Fruit fly (Drosophila melanogaster) whole organism, embryonic: Measurements from ENCODE around the gene Hr38.

Experiments
- Ada2b ChIP-seq: fragments of 200-800 bp; sonication (Bioruptor generic); IDR thresholded peaks from 2 replicates; pipeline ENCODE4 v1.3.6; 2022; ENCODE audit warnings: missing biosample characterization, missing genetic modification characterization
- Antp ChIP-seq: fragments of 200-800 bp; sonication (Bioruptor generic); optimal IDR thresholded peaks from 3 replicates; lab custom pipeline; 2016; ENCODE audit warnings: missing biosample characterization, missing genetic modification characterization
- CG11723 ChIP-seq: fragments of 200-800 bp; sonication (Bioruptor generic); optimal IDR thresholded peaks from 2 replicates; lab custom pipeline; 2017; ENCODE audit warnings: missing biosample characterization, mild to moderate bottlenecking, missing genetic modification characterization
- CG17912 ChIP-seq: fragments of 200-800 bp; sonication (Bioruptor generic); optimal IDR thresholded peaks from 2 replicates; lab custom pipeline; 2018; ENCODE audit warnings: missing biosample characterization, mild to moderate bottlenecking, missing genetic modification characterization
- CG18476 ChIP-seq: fragments of 200-800 bp; sonication (Bioruptor generic); optimal IDR thresholded peaks from 2 replicates; lab custom pipeline; 2016; ENCODE audit warnings: missing biosample characterization, mild to moderate bottlenecking, missing genetic modification characterization
- CG2202 ChIP-seq: fragments of 200-800 bp; sonication (Bioruptor generic); optimal IDR thresholded peaks from 2 replicates; lab custom pipeline; 2018; ENCODE audit warnings: missing biosample characterization, mild to moderate bottlenecking, missing genetic modification characterization
- CG34376 ChIP-seq: fragments of 200-800 bp; sonication (Bioruptor generic); optimal IDR thresholded peaks from 2 replicates; lab custom pipeline; 2018; ENCODE audit warnings: missing biosample characterization, mild to moderate bottlenecking, missing genetic modification characterization
- CG3847 ChIP-seq: fragments of 200-800 bp; sonication (Bioruptor generic); IDR thresholded peaks from 2 replicates; pipeline ENCODE4 v1.3.6; 2022; ENCODE audit warnings: missing biosample characterization, missing genetic modification characterization
- CG4730 ChIP-seq: fragments of 200-800 bp; sonication (Bioruptor generic); IDR thresholded peaks from 2 replicates; pipeline ENCODE4 v1.3.6; 2022; ENCODE audit warnings: missing biosample characterization, missing genetic modification characterization
- CG4820 ChIP-seq: fragments of 200-800 bp; sonication (Bioruptor generic); optimal IDR thresholded peaks from 3 replicates; lab custom pipeline; 2016; ENCODE audit warnings: missing biosample characterization, missing genetic modification characterization
- CG6854 ChIP-seq: fragments of 200-800 bp; sonication (Bioruptor generic); optimal IDR thresholded peaks from 3 replicates; lab custom pipeline; 2017; ENCODE audit warnings: missing biosample characterization, mild to moderate bottlenecking, missing genetic modification characterization
- CG7556 ChIP-seq: fragments of 200-800 bp; sonication (Bioruptor generic); optimal IDR thresholded peaks from 2 replicates; lab custom pipeline; 2017; ENCODE audit warnings: missing biosample characterization, mild to moderate bottlenecking, missing genetic modification characterization
- CG7786 ChIP-seq: fragments of 200-800 bp; sonication (Bioruptor generic); optimal IDR thresholded peaks from 2 replicates; lab custom pipeline; 2016; ENCODE audit warnings: missing biosample characterization, missing genetic modification characterization
- CG8290 ChIP-seq, 3 experiments: fragments of 200-800 bp; sonication (Bioruptor generic); optimal IDR thresholded peaks; 2 replicates each; lab custom pipeline; 2016 to 2019; ENCODE audit warnings: missing biosample characterization in 3 of 3, missing genetic modification characterization in 3 of 3, mild to moderate bottlenecking in 2 of 3, moderate library complexity in 1 of 3
- CG8765 ChIP-seq: fragments of 200-800 bp; sonication (Bioruptor generic); IDR thresholded peaks from 2 replicates; pipeline ENCODE4 v1.3.6; 2022; ENCODE audit warnings: missing biosample characterization, missing genetic modification characterization
- CG8944 ChIP-seq: fragments of 200-800 bp; sonication (Bioruptor generic); optimal IDR thresholded peaks from 3 replicates; lab custom pipeline; 2016; ENCODE audit warnings: missing biosample characterization, missing genetic modification characterization
- CG9437 ChIP-seq: fragments of 200-800 bp; sonication (Bioruptor generic); optimal IDR thresholded peaks from 2 replicates; lab custom pipeline; 2018; ENCODE audit warnings: missing biosample characterization, mild to moderate bottlenecking, missing genetic modification characterization
- Camta ChIP-seq: fragments of 200-800 bp; sonication (Bioruptor generic); optimal IDR thresholded peaks from 2 replicates; lab custom pipeline; 2016; ENCODE audit warnings: missing biosample characterization, missing genetic modification characterization
- Chrac-16 ChIP-seq: fragments of 200-800 bp; sonication (Bioruptor generic); optimal IDR thresholded peaks from 3 replicates; lab custom pipeline; 2016; ENCODE audit warnings: missing biosample characterization, missing genetic modification characterization
- D19A ChIP-seq: fragments of 200-800 bp; optimal IDR thresholded peaks from 3 replicates; lab custom pipeline; 2019; ENCODE audit warnings: missing biosample characterization, mild to moderate bottlenecking, missing genetic modification characterization, moderate library complexity
- Drgx ChIP-seq: fragments of 200-800 bp; sonication (Bioruptor generic); IDR thresholded peaks from 2 replicates; pipeline ENCODE4 v1.3.6; 2022; ENCODE audit warnings: missing biosample characterization, missing genetic modification characterization
- Gsc ChIP-seq: fragments of 200-800 bp; sonication (Bioruptor generic); IDR thresholded peaks from 2 replicates; pipeline ENCODE4 v1.3.6; 2022; ENCODE audit warnings: missing biosample characterization, missing genetic modification characterization
- Hand ChIP-seq: fragments of 200-800 bp; sonication (Bioruptor generic); optimal IDR thresholded peaks from 2 replicates; lab custom pipeline; 2017; ENCODE audit warnings: mild to moderate bottlenecking, missing biosample characterization, missing genetic modification reagents, missing genetic modification characterization
- MESR4 ChIP-seq: fragments of 200-800 bp; sonication (Bioruptor generic); optimal IDR thresholded peaks from 2 replicates; lab custom pipeline; 2018; ENCODE audit warnings: missing biosample characterization, mild to moderate bottlenecking, missing genetic modification characterization, moderate library complexity
- Nf-YA ChIP-seq: fragments of 200-800 bp; sonication (Bioruptor generic); IDR thresholded peaks from 2 replicates; pipeline ENCODE4 v1.3.6; 2022; ENCODE audit warnings: missing biosample characterization, missing genetic modification characterization
- Oaz ChIP-seq: fragments of 200-800 bp; sonication (Bioruptor generic); IDR thresholded peaks from 2 replicates; pipeline ENCODE4 v1.3.6; 2022; ENCODE audit warnings: missing biosample characterization, missing genetic modification characterization
- Oli ChIP-seq: fragments of 200-800 bp; sonication (Bioruptor generic); optimal IDR thresholded peaks from 2 replicates; lab custom pipeline; 2018; ENCODE audit warnings: missing biosample characterization, mild to moderate bottlenecking, missing genetic modification characterization, moderate library complexity
- Sin3A ChIP-seq: fragments of >200 bp; optimal IDR thresholded peaks from 2 replicates; lab custom pipeline; 2018
- Xbp1 ChIP-seq: fragments of 200-800 bp; sonication (Bioruptor generic); optimal IDR thresholded peaks from 3 replicates; lab custom pipeline; 2016; ENCODE audit warnings: missing biosample characterization, mild to moderate bottlenecking, missing genetic modification characterization
- Xrp1 ChIP-seq: fragments of 200-800 bp; sonication (Bioruptor generic); IDR thresholded peaks from 2 replicates; pipeline ENCODE4 v1.3.6; 2022; ENCODE audit warnings: missing biosample characterization, missing genetic modification characterization
- caup ChIP-seq: fragments of 200-800 bp; sonication (Bioruptor generic); optimal IDR thresholded peaks from 3 replicates; lab custom pipeline; 2017; ENCODE audit warnings: missing biosample characterization, mild to moderate bottlenecking, missing genetic modification characterization, moderate library complexity; ENCODE audit not compliant: severe bottlenecking
- chm ChIP-seq: fragments of 200-800 bp; sonication (Bioruptor generic); IDR thresholded peaks from 2 replicates; pipeline ENCODE4 v1.3.6; 2022; ENCODE audit warnings: missing biosample characterization, missing genetic modification characterization
- cwo ChIP-seq: fragments of 200-800 bp; sonication (Bioruptor generic); optimal IDR thresholded peaks from 3 replicates; lab custom pipeline; 2017; ENCODE audit warnings: missing biosample characterization, missing genetic modification characterization, mild to moderate bottlenecking, moderate library complexity, missing genetic modification reagents
- disco-r ChIP-seq: fragments of 200-800 bp; sonication (Bioruptor generic); optimal IDR thresholded peaks from 2 replicates; lab custom pipeline; 2016; ENCODE audit warnings: missing biosample characterization, missing genetic modification characterization
- emc ChIP-seq: fragments of 200-800 bp; sonication (Bioruptor generic); optimal IDR thresholded peaks from 2 replicates; lab custom pipeline; 2016; ENCODE audit warnings: missing biosample characterization, missing genetic modification characterization
- ems ChIP-seq: fragments of 200-800 bp; sonication (Bioruptor generic); optimal IDR thresholded peaks from 3 replicates; lab custom pipeline; 2016; ENCODE audit warnings: missing biosample characterization, missing genetic modification characterization
- en ChIP-seq: fragments of 200-800 bp; sonication (Bioruptor generic); optimal IDR thresholded peaks from 2 replicates; lab custom pipeline; 2016; ENCODE audit warnings: missing biosample characterization, missing genetic modification characterization
- exex ChIP-seq: fragments of 200-800 bp; sonication (Bioruptor generic); optimal IDR thresholded peaks from 4 replicates; lab custom pipeline; 2018; ENCODE audit warnings: missing biosample characterization, mild to moderate bottlenecking, missing genetic modification characterization, moderate library complexity
- gcm ChIP-seq: fragments of 200-800 bp; sonication (Bioruptor generic); optimal IDR thresholded peaks from 2 replicates; lab custom pipeline; 2019; ENCODE audit warnings: missing biosample characterization, mild to moderate bottlenecking, missing genetic modification characterization, moderate library complexity
- grau ChIP-seq: fragments of 200-800 bp; optimal IDR thresholded peaks from 3 replicates; lab custom pipeline; 2019; ENCODE audit warnings: missing biosample characterization, mild to moderate bottlenecking, missing genetic modification characterization, moderate library complexity
- lilli ChIP-seq: fragments of 200-800 bp; sonication (Bioruptor generic); optimal IDR thresholded peaks from 3 replicates; lab custom pipeline; 2016; ENCODE audit warnings: missing biosample characterization, missing genetic modification characterization
- lov ChIP-seq, 2 experiments: fragments of 200-800 bp in 1 of 2; fragments of >200 bp in 1 of 2; sonication (Bioruptor generic) in 1 of 2; IDR thresholded peaks in 1 of 2; optimal IDR thresholded peaks in 1 of 2; 2 replicates in 1 of 2; 3 replicates in 1 of 2; pipeline versions ENCODE4 v1.3.6 to Lab custom; 2017 to 2022; ENCODE audit warnings: missing biosample characterization in 1 of 2, missing genetic modification characterization in 1 of 2
- oc ChIP-seq: fragments of 200-800 bp; sonication (Bioruptor generic); optimal IDR thresholded peaks from 2 replicates; lab custom pipeline; 2018; ENCODE audit warnings: missing biosample characterization, mild to moderate bottlenecking, missing genetic modification characterization, moderate library complexity
- pb ChIP-seq: fragments of 200-800 bp; sonication (Bioruptor generic); optimal IDR thresholded peaks from 3 replicates; lab custom pipeline; 2016; ENCODE audit warnings: missing biosample characterization, missing genetic modification characterization
- repo ChIP-seq: fragments of 200-800 bp; sonication (Bioruptor generic); optimal IDR thresholded peaks from 2 replicates; lab custom pipeline; 2016; ENCODE audit warnings: missing biosample characterization, missing genetic modification characterization
- run ChIP-seq: fragments of 200-800 bp; sonication (Bioruptor generic); optimal IDR thresholded peaks from 3 replicates; lab custom pipeline; 2018; ENCODE audit warnings: missing biosample characterization, mild to moderate bottlenecking, missing genetic modification characterization
- schlank ChIP-seq: fragments of 200-800 bp; sonication (Bioruptor generic); optimal IDR thresholded peaks from 2 replicates; lab custom pipeline; 2018; ENCODE audit warnings: missing biosample characterization, mild to moderate bottlenecking, missing genetic modification characterization
- sisA ChIP-seq: fragments of 200-800 bp; sonication (Bioruptor generic); IDR thresholded peaks from 2 replicates; pipeline ENCODE4 v1.3.6; 2022; ENCODE audit warnings: missing biosample characterization, missing genetic modification characterization
- slbo ChIP-seq: fragments of 200-800 bp; sonication (Bioruptor generic); IDR thresholded peaks from 2 replicates; pipeline ENCODE4 v1.3.6; 2022; ENCODE audit warnings: missing biosample characterization, missing genetic modification characterization
- tap ChIP-seq: fragments of 200-800 bp; optimal IDR thresholded peaks from 3 replicates; lab custom pipeline; 2019; ENCODE audit warnings: missing biosample characterization, mild to moderate bottlenecking, missing genetic modification characterization, moderate library complexity

The Hr38 gene

dm6 chr2L:20758847-20759465, 44.6 kb upstream of the Hr38 start:
- TF ChIP-seq Oli (tag; lab: Kevin White, UChicago) = peak; percentile 46
- TF ChIP-seq CG17912 (GFP tag; lab: Kevin White, UChicago) = no peak
- TF ChIP-seq gcm (GFP tag; lab: Kevin White, UChicago) = no peak
- TF ChIP-seq Sin3A (lab: Kevin White, UChicago) = no peak
- peak; percentile 28 for TF ChIP-seq CG8944 (GFP tag; lab: Kevin White, UChicago)
- peak; percentile 46 for TF ChIP-seq schlank (tag; lab: Kevin White, UChicago)
- peak; percentile 29 for TF ChIP-seq Antp (GFP tag; lab: Kevin White, UChicago)
- peak; percentile 60; the same call in 1 of the 2 replicates for TF ChIP-seq CG8765 (GFP tag; lab: Robert Waterston, UW)
- no peak for TF ChIP-seq CG2202 (tag; lab: Kevin White, UChicago)
- TF ChIP-seq CG6854 (GFP tag; lab: Kevin White, UChicago) = peak; percentile 71
- TF ChIP-seq D19A (tag; lab: Kevin White, UChicago) = peak; percentile 52
- peak; percentile 45 for TF ChIP-seq CG7556
- TF ChIP-seq Xrp1 (GFP tag; lab: Robert Waterston, UW) = peak; percentile 71
- peak; percentile 88 for TF ChIP-seq slbo (GFP tag; lab: Robert Waterston, UW)
- no peak for TF ChIP-seq run (tag; lab: Kevin White, UChicago)
- peak; percentile 40 for TF ChIP-seq CG34376 (GFP tag; lab: Kevin White, UChicago)
- TF ChIP-seq CG8290 (GFP tag; optimal IDR thresholded peaks at IDR 0.05; lab: Kevin White, UChicago) = no peak
- TF ChIP-seq CG8290 (tag; optimal IDR thresholded peaks at IDR 0.05; lab: Kevin White, UChicago) = peak in 1 of 2 experiments; percentile 35
- peak; percentile 55 for TF ChIP-seq Chrac-16
- TF ChIP-seq caup = peak; percentile 71
- peak; percentile 74 for TF ChIP-seq grau
- TF ChIP-seq Xbp1 (GFP tag; lab: Kevin White, UChicago) = peak; percentile 45
- no peak for TF ChIP-seq CG7786
- TF ChIP-seq Drgx (GFP tag; lab: Robert Waterston, UW) = peak; percentile 86
- TF ChIP-seq Camta = peak; percentile 25
- peak; percentile 70 for TF ChIP-seq Oaz
- TF ChIP-seq oc (tag; lab: Kevin White, UChicago) = no peak
- TF ChIP-seq CG4730 (GFP tag; lab: Robert Waterston, UW) = peak; percentile 70
- peak; percentile 77 for TF ChIP-seq lilli
- no peak for TF ChIP-seq emc (GFP tag; lab: Kevin White, UChicago)
- peak; percentile 84 for TF ChIP-seq Ada2b (GFP tag; lab: Robert Waterston, UW)
- TF ChIP-seq en (GFP tag; lab: Kevin White, UChicago) = peak; percentile 15
- peak; percentile 74 for TF ChIP-seq cwo (GFP tag; lab: Kevin White, UChicago)
- peak; percentile 45 for TF ChIP-seq CG18476 (GFP tag; lab: Kevin White, UChicago)
- peak; percentile 54 for TF ChIP-seq ems (GFP tag; lab: Kevin White, UChicago)
- no peak for TF ChIP-seq CG9437 (GFP tag; lab: Kevin White, UChicago)
- no peak for TF ChIP-seq lov (optimal IDR thresholded peaks at IDR 0.05; lab: Kevin White, UChicago)
- TF ChIP-seq lov (GFP tag; IDR thresholded peaks at IDR 0.05; lab: Robert Waterston, UW) = no peak
- TF ChIP-seq CG3847 (GFP tag; lab: Robert Waterston, UW) = peak; percentile 72
- TF ChIP-seq Hand (GFP tag; lab: Kevin White, UChicago) = peak; percentile 37
- TF ChIP-seq pb (GFP tag; lab: Kevin White, UChicago) = no peak
- TF ChIP-seq exex (tag; lab: Kevin White, UChicago) = peak; percentile 3
- no peak for TF ChIP-seq Nf-YA
- TF ChIP-seq CG11723 (GFP tag; lab: Kevin White, UChicago) = no peak
- TF ChIP-seq disco-r (GFP tag; lab: Kevin White, UChicago) = peak; percentile 17
- peak; percentile 41; the same call in 1 of the 2 replicates for TF ChIP-seq sisA (GFP tag; lab: Robert Waterston, UW)
- TF ChIP-seq chm (GFP tag; lab: Robert Waterston, UW) = no peak
- peak; percentile 20 for TF ChIP-seq repo (GFP tag; lab: Kevin White, UChicago)
- TF ChIP-seq tap (tag; lab: Kevin White, UChicago) = peak; percentile 39
- no peak for TF ChIP-seq Gsc (GFP tag; lab: Robert Waterston, UW)
- peak; percentile 31 for TF ChIP-seq CG4820
- no peak for TF ChIP-seq MESR4 (GFP tag; lab: Kevin White, UChicago)
